Fruit fly (Drosophila melanogaster): ENCODE results near the gene vari.

Gene vari

DNA sequence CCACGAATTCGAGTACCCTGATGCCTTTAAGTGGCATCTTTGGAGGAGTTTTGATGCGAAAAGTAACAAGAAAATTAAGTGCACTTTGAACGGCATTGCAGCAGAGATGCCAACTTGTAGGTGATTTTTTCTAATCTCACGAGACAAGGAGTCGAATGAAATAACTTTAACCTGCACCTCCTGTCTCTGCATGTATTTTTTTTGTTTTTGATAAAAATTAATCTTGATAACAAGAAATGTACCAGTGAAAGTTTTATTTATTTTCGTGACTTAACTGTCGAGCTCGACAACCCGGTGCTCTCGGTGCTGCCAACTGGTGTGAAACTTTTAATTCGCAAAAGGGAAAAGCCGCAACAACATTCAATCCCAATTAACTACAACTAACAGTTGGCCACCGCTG, 44.7 kb downstream of the vari start, which contains the start of the genes Amacr and Ns4 (continued):
- TF ChIP-seq Lpt (GFP tag; optimal IDR thresholded peaks at IDR 0.05) (peak; percentile 52), Blimp-1 (GFP tag; optimal IDR thresholded peaks at IDR 0.05) (peak; percentile 17), Ets96B (tag; optimal IDR thresholded peaks at IDR 0.05) (peak; percentile 56), CG6854 (GFP tag; optimal IDR thresholded peaks at IDR 0.05) (peak; percentile 72), vri (GFP tag; optimal IDR thresholded peaks at IDR 0.05) (no peak), acj6 (GFP tag; optimal IDR thresholded peaks at IDR 0.05) (peak; percentile 61), CG8632 (GFP tag; optimal IDR thresholded peaks at IDR 0.05) (peak; percentile 56), CG31627 (GFP tag; optimal IDR thresholded peaks at IDR 0.05) (peak; percentile 80), dac (GFP tag; optimal IDR thresholded peaks at IDR 0.05) (peak; percentile 67), cyc (GFP tag; optimal IDR thresholded peaks at IDR 0.05) (peak; percentile 67), Hr4 (GFP tag; optimal IDR thresholded peaks at IDR 0.05) (peak; percentile 82), CG7368 (GFP tag; optimal IDR thresholded peaks at IDR 0.05) (peak; percentile 43), CG6163 (GFP tag; IDR thresholded peaks at IDR 0.05) (peak; percentile 74), Eip93F (GFP tag; optimal IDR thresholded peaks at IDR 0.05) (no peak), achi (GFP tag; optimal IDR thresholded peaks at IDR 0.05) (peak; percentile 67), CG1621 (tag; optimal IDR thresholded peaks at IDR 0.05) (peak; percentile 44), CG6792 (GFP tag; optimal IDR thresholded peaks at IDR 0.05) (peak; percentile 50), Hr38 (GFP tag; optimal IDR thresholded peaks at IDR 0.05) (no peak), Sox15 (GFP tag; optimal IDR thresholded peaks at IDR 0.05) (peak; percentile 21), topi (GFP tag; optimal IDR thresholded peaks at IDR 0.05) (peak; percentile 75), svp (GFP tag) (no peak), CG34406 (GFP tag; optimal IDR thresholded peaks at IDR 0.05) (peak; percentile 52), Eip75B (GFP tag; optimal IDR thresholded peaks at IDR 0.05) (no peak), pdm3 (GFP tag; optimal IDR thresholded peaks at IDR 0.05) (no peak), dsx (GFP tag; optimal IDR thresholded peaks at IDR 0.05; ENCODE audit: poor library complexity, severe bottlenecking) (no peak), CG10669 (GFP tag; optimal IDR thresholded peaks at IDR 0.05) (no peak), CG11902 (GFP tag; optimal IDR thresholded peaks at IDR 0.05) (peak; percentile 46), CG11294 (GFP tag; IDR thresholded peaks at IDR 0.05) (0 out of 2 replicates have a peak, but pooled peaks have one; percentile 11), Met (GFP tag; optimal IDR thresholded peaks at IDR 0.05) (no peak), CG32006 (GFP tag; optimal IDR thresholded peaks at IDR 0.05) (peak; percentile 76), lz (GFP tag; optimal IDR thresholded peaks at IDR 0.05) (peak; percentile 58), CG8319 (GFP tag; optimal IDR thresholded peaks at IDR 0.05) (peak; percentile 26), fd85E (GFP tag; optimal IDR thresholded peaks at IDR 0.05) (no peak)
